Worm (Caenorhabditis elegans): ENCODE data around the gene unc-25.
A peak's percentile ranks its signal among the peaks of the same experiment; 100 is the strongest.

unc-25 gene

DNA sequence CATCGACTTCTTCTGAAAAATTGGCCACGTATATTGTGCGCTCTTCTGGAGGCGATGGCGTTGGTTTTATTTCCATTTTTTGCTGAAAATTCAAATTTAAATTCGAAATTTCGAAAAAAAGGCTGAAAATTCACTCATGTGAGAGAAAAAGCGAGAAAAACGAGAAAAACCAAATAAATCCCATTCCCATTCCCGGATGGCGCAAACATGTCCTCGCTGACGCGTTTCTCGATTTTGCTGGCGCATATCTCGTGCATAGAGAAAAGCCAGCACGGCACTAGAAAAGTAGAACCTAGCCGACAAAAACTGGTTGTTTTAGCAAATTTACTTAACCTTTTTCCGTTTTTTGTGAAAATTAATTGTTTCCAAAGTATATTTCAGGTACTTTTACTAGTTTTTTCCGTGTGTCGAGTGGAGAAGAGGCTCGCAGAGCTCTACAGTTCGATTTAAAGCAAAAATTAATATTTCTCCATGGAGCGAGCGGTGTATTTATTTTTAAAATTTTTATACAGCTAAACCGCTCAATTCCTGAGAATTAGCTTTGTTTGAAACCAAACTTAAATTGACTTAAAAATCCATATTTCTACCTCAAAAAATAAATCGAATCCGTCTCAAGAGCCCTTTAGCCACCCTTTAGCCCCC is 10.5 kb upstream of the unc-25 start, which contains the start of gene rbm-7 (continued):
- TF ChIP-seq ztf-25 (GFP tag; IDR thresholded peaks at IDR 0.05) (no peak), Y53G8AR.9 (GFP tag; conservative IDR thresholded peaks at IDR 0.05) (peak; percentile 79; the same call in 1 of the 2 replicates), gei-17 (GFP tag; optimal IDR thresholded peaks at IDR 0.05) (no peak), akir-1 (GFP tag; optimal IDR thresholded peaks at IDR 0.05) (no peak), sdz-38 (tag; optimal IDR thresholded peaks at IDR 0.05) (no peak), atf-7 (tag; optimal IDR thresholded peaks at IDR 0.05) (no peak), tlf-1 (GFP tag; optimal IDR thresholded peaks at IDR 0.05) (peak; percentile 37), sptf-2 (GFP tag; optimal IDR thresholded peaks at IDR 0.05) (no peak), tbx-9 (tag; optimal IDR thresholded peaks at IDR 0.05; ENCODE audit: borderline replicate concordance) (no peak), ztf-6 (GFP tag; IDR thresholded peaks at IDR 0.05) (no peak), zfh-2 (GFP tag; conservative IDR thresholded peaks at IDR 0.05) (no peak), bed-2 (GFP tag; IDR thresholded peaks at IDR 0.05) (no peak), F22D6.2 (tag; optimal IDR thresholded peaks at IDR 0.05) (no peak), aptf-2 (GFP tag; conservative IDR thresholded peaks at IDR 0.05) (no peak), Y79H2A.3 (GFP tag; conservative IDR thresholded peaks at IDR 0.05) (no peak), F33H1.4 (GFP tag; IDR thresholded peaks at IDR 0.05) (peak; percentile 51; the same call in 1 of the 2 replicates), Y95B8A.8 (GFP tag; IDR thresholded peaks at IDR 0.05) (no peak), dox-1 (GFP tag; IDR thresholded peaks at IDR 0.05) (peak; percentile 73), F37B4.10 (GFP tag; IDR thresholded peaks at IDR 0.05) (no peak), nhr-27 (tag; optimal IDR thresholded peaks at IDR 0.05) (no peak), lin-26 (GFP tag; IDR thresholded peaks at IDR 0.05) (no peak), sea-2 (GFP tag; IDR thresholded peaks at IDR 0.05) (no peak), nfya-2 (GFP tag; IDR thresholded peaks at IDR 0.05) (no peak), lsy-27 (tag; optimal IDR thresholded peaks at IDR 0.05; ENCODE audit: borderline replicate concordance, insufficient read depth) (no peak), Y56A3A.18 (GFP tag; IDR thresholded peaks at IDR 0.05) (no peak), D2030.7 (GFP tag; IDR thresholded peaks at IDR 0.05) (peak; percentile 37; the same call in 1 of the 2 replicates), mel-28 (tag; optimal IDR thresholded peaks at IDR 0.05; ENCODE audit: borderline replicate concordance) (no peak), cebp-2 (GFP tag; IDR thresholded peaks at IDR 0.05) (no peak), mes-4 (tag; optimal IDR thresholded peaks at IDR 0.05) (no peak), Y67H2A.10 (GFP tag; conservative IDR thresholded peaks at IDR 0.05) (no peak), attf-5 (GFP tag; optimal IDR thresholded peaks at IDR 0.05) (no peak), snpc-4 (GFP tag; optimal IDR thresholded peaks at IDR 0.05) (no peak), snpc-4 (tag; optimal IDR thresholded peaks at IDR 0.05) (peak in 2 of 4 experiments; percentile 14 to 34), die-1 (tag; optimal IDR thresholded peaks at IDR 0.05) (no peak), ztf-18 (tag; optimal IDR thresholded peaks at IDR 0.05) (peak; percentile 94), repo-1 (tag; optimal IDR thresholded peaks at IDR 0.05) (no peak), ceh-27 (GFP tag; optimal IDR thresholded peaks at IDR 0.05) (no peak), egl-18 (GFP tag; IDR thresholded peaks at IDR 0.05) (no peak), ama-1 (optimal IDR thresholded peaks at IDR 0.05) (no peak), ama-1 (GFP tag; optimal IDR thresholded peaks at IDR 0.05) (no peak), madf-10 (tag; optimal IDR thresholded peaks at IDR 0.05) (no peak), fkh-3 (tag; optimal IDR thresholded peaks at IDR 0.05) (no peak), cebp-1 (GFP tag; IDR thresholded peaks at IDR 0.05) (no peak), cebp-1 (tag; optimal IDR thresholded peaks at IDR 0.05) (peak; percentile 68), ceh-58 (GFP tag; IDR thresholded peaks at IDR 0.05) (no peak), mcd-1 (GFP tag; IDR thresholded peaks at IDR 0.05) (peak; percentile 80), nfya-1 (tag; optimal IDR thresholded peaks at IDR 0.05; ENCODE audit: borderline replicate concordance, insufficient read depth) (no peak), ccch-3 (GFP tag; optimal IDR thresholded peaks at IDR 0.05) (no peak), F57C9.4 (tag; optimal IDR thresholded peaks at IDR 0.05) (no peak)

Data from whole organism, young adult.